Fruit fly (Drosophila melanogaster) whole organism, embryonic: ENCODE measurements around the gene CG14020.
A peak's percentile ranks its signal among the peaks of the same experiment; 100 is the strongest.

Experiments used
- CG10366 ChIP-seq: fragments of 200-800 bp; sonication (Bioruptor generic); IDR thresholded peaks from 2 replicates; pipeline ENCODE4 v1.3.6; 2022; ENCODE audit warnings: missing biosample characterization, missing genetic modification characterization
- CG10462 ChIP-seq: fragments of 200-800 bp; sonication (Bioruptor generic); optimal IDR thresholded peaks from 2 replicates; lab custom pipeline; 2016; ENCODE audit warnings: missing biosample characterization, missing genetic modification characterization
- CG10959 ChIP-seq: fragments of 200-800 bp; sonication (Bioruptor generic); IDR thresholded peaks from 2 replicates; pipeline ENCODE4 v1.3.6; 2022; ENCODE audit warnings: missing biosample characterization, missing genetic modification characterization
- CG11247 ChIP-seq: fragments of 200-800 bp; sonication (Bioruptor generic); IDR thresholded peaks from 2 replicates; pipeline ENCODE4 v1.3.6; 2022; ENCODE audit warnings: missing biosample characterization, missing genetic modification characterization
- CG12391 ChIP-seq: fragments of 200-800 bp; sonication (Bioruptor generic); optimal IDR thresholded peaks from 3 replicates; lab custom pipeline; 2018; ENCODE audit warnings: missing biosample characterization, mild to moderate bottlenecking, missing genetic modification characterization, moderate library complexity
- CG12744 ChIP-seq: fragments of 200-800 bp; sonication (Bioruptor generic); optimal IDR thresholded peaks from 2 replicates; lab custom pipeline; 2016; ENCODE audit warnings: missing biosample characterization, missing genetic modification characterization
- CG14014 ChIP-seq: fragments of 200-800 bp; sonication (Bioruptor generic); IDR thresholded peaks from 2 replicates; pipeline ENCODE4 v1.3.6; 2022; ENCODE audit warnings: missing biosample characterization, missing genetic modification characterization
- CG15479 ChIP-seq: fragments of 200-800 bp; sonication (Bioruptor generic); optimal IDR thresholded peaks from 3 replicates; lab custom pipeline; 2019; ENCODE audit warnings: missing biosample characterization, mild to moderate bottlenecking, missing genetic modification characterization, moderate library complexity
- CG1647 ChIP-seq: fragments of 200-800 bp; sonication (Bioruptor generic); optimal IDR thresholded peaks from 3 replicates; lab custom pipeline; 2016; ENCODE audit warnings: missing biosample characterization, missing genetic modification characterization
- CG16815 ChIP-seq: fragments of 200-800 bp; sonication (Bioruptor generic); optimal IDR thresholded peaks from 3 replicates; lab custom pipeline; 2017; ENCODE audit warnings: missing biosample characterization, mild to moderate bottlenecking, missing genetic modification characterization
- CG1792 ChIP-seq: fragments of 200-800 bp; sonication (Bioruptor generic); optimal IDR thresholded peaks from 2 replicates; lab custom pipeline; 2016; ENCODE audit warnings: missing biosample characterization, missing genetic modification characterization
- CG2199 ChIP-seq: fragments of 200-800 bp; sonication (Bioruptor generic); IDR thresholded peaks from 3 replicates; pipeline ENCODE4 v1.3.6; 2022; ENCODE audit warnings: missing biosample characterization, missing genetic modification characterization
- CG2202 ChIP-seq: fragments of 200-800 bp; sonication (Bioruptor generic); optimal IDR thresholded peaks from 2 replicates; lab custom pipeline; 2018; ENCODE audit warnings: missing biosample characterization, mild to moderate bottlenecking, missing genetic modification characterization
- CG2875 ChIP-seq: fragments of 200-800 bp; sonication (Bioruptor generic); optimal IDR thresholded peaks from 2 replicates; lab custom pipeline; 2017; ENCODE audit warnings: missing biosample characterization, mild to moderate bottlenecking, missing genetic modification characterization, missing genetic modification reagents
- CG3065 ChIP-seq: fragments of 200-800 bp; sonication (Bioruptor generic); optimal IDR thresholded peaks from 2 replicates; lab custom pipeline; 2016; ENCODE audit warnings: missing biosample characterization, missing genetic modification characterization
- CG31441 ChIP-seq: fragments of 200-800 bp; sonication (Bioruptor generic); IDR thresholded peaks from 2 replicates; pipeline ENCODE4 v1.3.6; 2022; ENCODE audit warnings: missing biosample characterization, missing genetic modification characterization
- CG3281 ChIP-seq: fragments of 200-800 bp; sonication (Bioruptor generic); optimal IDR thresholded peaks from 3 replicates; lab custom pipeline; 2017; ENCODE audit warnings: missing biosample characterization, mild to moderate bottlenecking, missing genetic modification characterization
- CG33557 ChIP-seq: fragments of 200-800 bp; sonication (Bioruptor generic); optimal IDR thresholded peaks from 2 replicates; lab custom pipeline; 2019; ENCODE audit warnings: missing biosample characterization, mild to moderate bottlenecking, missing genetic modification characterization, moderate library complexity
- CG34376 ChIP-seq: fragments of 200-800 bp; sonication (Bioruptor generic); optimal IDR thresholded peaks from 2 replicates; lab custom pipeline; 2018; ENCODE audit warnings: missing biosample characterization, mild to moderate bottlenecking, missing genetic modification characterization
- CG8281 ChIP-seq: fragments of 200-800 bp; sonication (Bioruptor generic); optimal IDR thresholded peaks from 2 replicates; lab custom pipeline; 2018; ENCODE audit warnings: missing biosample characterization, mild to moderate bottlenecking, missing genetic modification characterization, moderate library complexity
- CG8765 ChIP-seq: fragments of 200-800 bp; sonication (Bioruptor generic); IDR thresholded peaks from 2 replicates; pipeline ENCODE4 v1.3.6; 2022; ENCODE audit warnings: missing biosample characterization, missing genetic modification characterization
- CG9437 ChIP-seq: fragments of 200-800 bp; sonication (Bioruptor generic); optimal IDR thresholded peaks from 2 replicates; lab custom pipeline; 2018; ENCODE audit warnings: missing biosample characterization, mild to moderate bottlenecking, missing genetic modification characterization
- CG9727 ChIP-seq: fragments of 200-800 bp; sonication (Bioruptor generic); optimal IDR thresholded peaks from 3 replicates; lab custom pipeline; 2017; ENCODE audit warnings: missing biosample characterization, mild to moderate bottlenecking, missing genetic modification characterization
- Dfd ChIP-seq, 2 experiments: fragments of >200 bp; optimal IDR thresholded peaks; 2 replicates each; lab custom pipeline; 2017; ENCODE audit warnings: missing biosample characterization in 2 of 2, missing genetic modification characterization in 2 of 2
- GATAe ChIP-seq: fragments of 200-800 bp; sonication (Bioruptor generic); conservative IDR thresholded peaks from 2 replicates; pipeline ENCODE4 v1.3.6; 2022; ENCODE audit warnings: missing biosample characterization, missing genetic modification characterization
- Gsc ChIP-seq: fragments of 200-800 bp; sonication (Bioruptor generic); IDR thresholded peaks from 2 replicates; pipeline ENCODE4 v1.3.6; 2022; ENCODE audit warnings: missing biosample characterization, missing genetic modification characterization
- H2.0 ChIP-seq: fragments of 200-800 bp; sonication (Bioruptor generic); IDR thresholded peaks from 2 replicates; pipeline ENCODE4 v1.3.6; 2022; ENCODE audit warnings: missing biosample characterization, missing genetic modification characterization
- HLH4C ChIP-seq: fragments of 200-800 bp; sonication (Bioruptor generic); IDR thresholded peaks from 3 replicates; pipeline ENCODE4 v1.3.6; 2022; ENCODE audit warnings: missing biosample characterization, missing genetic modification characterization; ENCODE audit not compliant: partially characterized antibody
- Neu2 ChIP-seq: fragments of 200-800 bp; sonication (Bioruptor generic); optimal IDR thresholded peaks from 3 replicates; lab custom pipeline; 2016; ENCODE audit warnings: missing biosample characterization, missing genetic modification characterization, borderline replicate concordance
- ase ChIP-seq: fragments of 200-800 bp; sonication (Bioruptor generic); IDR thresholded peaks from 3 replicates; pipeline ENCODE4 v1.3.6; 2022; ENCODE audit warnings: missing biosample characterization, missing genetic modification characterization
- az2 ChIP-seq: fragments of 200-800 bp; sonication (Bioruptor generic); optimal IDR thresholded peaks from 3 replicates; lab custom pipeline; 2016; ENCODE audit warnings: missing biosample characterization, missing genetic modification characterization
- da ChIP-seq: fragments of 200-800 bp; sonication (Bioruptor generic); optimal IDR thresholded peaks from 2 replicates; lab custom pipeline; 2016; ENCODE audit warnings: missing biosample characterization, missing genetic modification characterization
- dati ChIP-seq: fragments of 200-800 bp; sonication (Bioruptor generic); IDR thresholded peaks from 2 replicates; pipeline ENCODE4 v1.3.6; 2022; ENCODE audit warnings: missing biosample characterization, missing genetic modification characterization
- eyg ChIP-seq: fragments of 200-800 bp; sonication (Bioruptor generic); optimal IDR thresholded peaks from 3 replicates; lab custom pipeline; 2016; ENCODE audit warnings: missing biosample characterization, missing genetic modification characterization
- fd96Cb ChIP-seq: fragments of 200-800 bp; sonication (Bioruptor generic); optimal IDR thresholded peaks from 2 replicates; lab custom pipeline; 2018; ENCODE audit warnings: missing biosample characterization, mild to moderate bottlenecking, missing genetic modification characterization, moderate library complexity
- gem ChIP-seq: fragments of 200-800 bp; sonication (Bioruptor generic); optimal IDR thresholded peaks from 2 replicates; lab custom pipeline; 2019; ENCODE audit warnings: missing biosample characterization, mild to moderate bottlenecking, missing genetic modification characterization, moderate library complexity
- grn ChIP-seq: fragments of 200-800 bp; sonication (Bioruptor generic); optimal IDR thresholded peaks from 3 replicates; lab custom pipeline; 2017; ENCODE audit warnings: missing biosample characterization, missing genetic modification characterization
- gsb ChIP-seq: fragments of 200-800 bp; sonication (Bioruptor generic); IDR thresholded peaks from 2 replicates; pipeline ENCODE4 v1.3.6; 2022; ENCODE audit warnings: missing biosample characterization, missing genetic modification characterization
- h ChIP-seq: fragments of >200 bp; optimal IDR thresholded peaks from 2 replicates; lab custom pipeline; 2017
- ind ChIP-seq: fragments of 200-800 bp; sonication (Bioruptor generic); optimal IDR thresholded peaks from 3 replicates; lab custom pipeline; 2016; ENCODE audit warnings: missing biosample characterization, missing genetic modification characterization
- nerfin-2 ChIP-seq: fragments of 200-800 bp; sonication (Bioruptor generic); IDR thresholded peaks from 2 replicates; pipeline ENCODE4 v1.3.6; 2022; ENCODE audit warnings: missing biosample characterization, missing genetic modification characterization; ENCODE audit not compliant: partially characterized antibody
- org-1 ChIP-seq: fragments of 200-800 bp; sonication (Bioruptor generic); optimal IDR thresholded peaks from 2 replicates; lab custom pipeline; 2017; ENCODE audit warnings: missing biosample characterization, missing genetic modification characterization
- pnt ChIP-seq: fragments of 200-800 bp; sonication (Bioruptor generic); optimal IDR thresholded peaks from 3 replicates; lab custom pipeline; 2016; ENCODE audit warnings: missing biosample characterization, missing genetic modification characterization
- pzg ChIP-seq: fragments of 200-800 bp; sonication (Bioruptor generic); optimal IDR thresholded peaks from 3 replicates; lab custom pipeline; 2018; ENCODE audit warnings: missing biosample characterization, mild to moderate bottlenecking, missing genetic modification characterization, moderate library complexity
- sens ChIP-seq: fragments of 200-800 bp; sonication (Bioruptor generic); peaks from one replicate; lab custom pipeline; 2016; ENCODE audit warnings: missing biosample characterization, missing genetic modification characterization
- sima ChIP-seq: fragments of 200-800 bp; sonication (Bioruptor generic); optimal IDR thresholded peaks from 2 replicates; lab custom pipeline; 2016; ENCODE audit warnings: missing biosample characterization, missing genetic modification characterization
- unpg ChIP-seq: fragments of 200-800 bp; sonication (Bioruptor generic); optimal IDR thresholded peaks from 3 replicates; lab custom pipeline; 2018; ENCODE audit warnings: missing biosample characterization, mild to moderate bottlenecking, missing genetic modification characterization, moderate library complexity
- yki ChIP-seq: fragments of >200 bp; optimal IDR thresholded peaks from 3 replicates; lab custom pipeline; 2018
- zfh1 ChIP-seq: fragments of 200-800 bp; sonication (Bioruptor generic); IDR thresholded peaks from 3 replicates; pipeline ENCODE4 v1.3.6; 2022; ENCODE audit warnings: missing biosample characterization, missing genetic modification characterization

Gene CG14020

DNA sequence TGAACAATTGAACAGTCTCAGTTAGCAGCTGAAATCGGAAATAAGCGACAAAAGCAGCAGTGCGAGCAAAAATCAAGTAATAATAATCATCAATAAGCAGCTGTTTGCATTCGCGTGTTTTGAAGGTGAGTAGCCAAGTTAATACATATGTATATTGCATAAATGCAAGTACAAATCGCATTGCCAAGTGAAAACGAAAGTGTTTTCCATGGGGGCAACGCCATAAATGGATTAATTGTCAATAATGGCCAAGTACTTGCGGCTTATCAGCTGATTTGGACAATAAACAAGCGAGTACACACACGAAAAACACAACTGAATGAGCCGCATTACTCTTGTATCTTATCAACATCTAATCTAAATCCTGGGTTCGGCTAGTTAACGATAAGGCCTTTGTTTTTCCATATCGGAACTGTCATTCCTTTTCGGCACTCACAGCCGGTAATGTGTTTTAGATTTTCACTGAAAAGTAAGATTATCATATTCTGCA is 29.8 kb downstream of the CG14020 start (continued):
- TF ChIP-seq pnt (GFP tag; lab: Kevin White, UChicago): no peak
- 0 out of 3 replicates have a peak, but pooled peaks have one; percentile 14 for TF ChIP-seq zfh1
- no peak for TF ChIP-seq Neu2 (GFP tag; lab: Kevin White, UChicago)
- no peak for TF ChIP-seq CG10462 (GFP tag; lab: Kevin White, UChicago)
- no peak for TF ChIP-seq CG10366 (GFP tag; lab: Robert Waterston, UW)
- TF ChIP-seq CG2202 (tag; lab: Kevin White, UChicago): no peak
- TF ChIP-seq fd96Cb (tag; lab: Kevin White, UChicago): no peak
- TF ChIP-seq CG8281 (tag; lab: Kevin White, UChicago): peak; percentile 92
- TF ChIP-seq ind (GFP tag; lab: Kevin White, UChicago): no peak
- no peak for TF ChIP-seq CG31441 (GFP tag; lab: Robert Waterston, UW)
- peak; percentile 75 for TF ChIP-seq CG34376
- no peak for TF ChIP-seq CG33557 (GFP tag; lab: Kevin White, UChicago)
- TF ChIP-seq CG12391: no peak
- TF ChIP-seq grn: peak; percentile 93
- TF ChIP-seq HLH4C (GFP tag; lab: Robert Waterston, UW): no peak
- no peak for TF ChIP-seq CG12744 (GFP tag; lab: Kevin White, UChicago)
- TF ChIP-seq org-1 (GFP tag; lab: Kevin White, UChicago): no peak
- no peak for TF ChIP-seq gsb (GFP tag; lab: Robert Waterston, UW)
- no peak for TF ChIP-seq Dfd (GFP tag; optimal IDR thresholded peaks at IDR 0.05; lab: Kevin White, UChicago)
- TF ChIP-seq CG2199: no peak
- no peak for TF ChIP-seq unpg (GFP tag; lab: Kevin White, UChicago)
- no peak for TF ChIP-seq H2.0 (GFP tag; lab: Robert Waterston, UW)
- TF ChIP-seq CG11247 (GFP tag; lab: Robert Waterston, UW): no peak
- no peak for TF ChIP-seq sens (GFP tag; lab: Kevin White, UChicago)
- TF ChIP-seq CG8765: no peak
- TF ChIP-seq h (lab: Kevin White, UChicago): no peak
- no peak for TF ChIP-seq CG10959
- TF ChIP-seq CG16815 (GFP tag; lab: Kevin White, UChicago): no peak
- TF ChIP-seq CG2875: peak; percentile 13
- TF ChIP-seq pzg (GFP tag; lab: Kevin White, UChicago): no peak
- no peak for TF ChIP-seq CG9437 (GFP tag; lab: Kevin White, UChicago)
- no peak for TF ChIP-seq eyg
- no peak for TF ChIP-seq CG1792
- TF ChIP-seq nerfin-2 (GFP tag; lab: Robert Waterston, UW): no peak
- no peak for TF ChIP-seq dati (GFP tag; lab: Robert Waterston, UW)
- TF ChIP-seq CG1647: no peak
- TF ChIP-seq CG3281 (GFP tag; lab: Kevin White, UChicago): peak; percentile 13
- TF ChIP-seq sima (GFP tag; lab: Kevin White, UChicago): no peak
- TF ChIP-seq CG14014: no peak
- TF ChIP-seq CG9727: peak; percentile 10
- TF ChIP-seq az2 (GFP tag; lab: Kevin White, UChicago): no peak
- no peak for TF ChIP-seq gem (tag; lab: Kevin White, UChicago)
- no peak for TF ChIP-seq ase
- peak; percentile 46; the same call in 1 of the 2 replicates for TF ChIP-seq GATAe (GFP tag; lab: Robert Waterston, UW)
- TF ChIP-seq CG15479: peak; percentile 84
- no peak for TF ChIP-seq CG3065 (GFP tag; lab: Kevin White, UChicago)
- no peak for TF ChIP-seq Gsc (GFP tag; lab: Robert Waterston, UW)
- TF ChIP-seq da (GFP tag; lab: Kevin White, UChicago): no peak
- no peak for TF ChIP-seq yki (lab: Kevin White, UChicago)
